Worm (Caenorhabditis elegans) whole organism, early embryonic: ENCODE data around the gene C13C4.6.

Experiments used
- B0310.2 ChIP-seq: sonication (generic microtip); optimal IDR thresholded peaks from 2 replicates; lab custom pipeline; 2016; ENCODE audit warnings: mild to moderate bottlenecking, missing genetic modification characterization, missing compliant biosample characterization
- F13C5.2 ChIP-seq: sonication (generic microtip); optimal IDR thresholded peaks from 2 replicates; lab custom pipeline; 2017; ENCODE audit warnings: mild to moderate bottlenecking, missing genetic modification characterization, inconsistent platforms, missing compliant biosample characterization
- aly-1 ChIP-seq: sonication (generic microtip); optimal IDR thresholded peaks from 2 replicates; lab custom pipeline; 2016; ENCODE audit warnings: missing genetic modification characterization, missing compliant biosample characterization
- ama-1 ChIP-seq: fragments of 150-350 bp; optimal IDR thresholded peaks from 2 replicates; lab custom pipeline; 2014
- ceh-36 ChIP-seq: sonication (generic microtip); optimal IDR thresholded peaks from 2 replicates; lab custom pipeline; 2016; ENCODE audit warnings: missing genetic modification characterization, inconsistent platforms, missing compliant biosample characterization
- flt-1 ChIP-seq: fragments of 200-800 bp; sonication (Bioruptor generic); IDR thresholded peaks from 2 replicates; pipeline ENCODE4 v1.3.6; 2022; ENCODE audit warnings: missing genetic modification characterization, missing compliant biosample characterization
- hmg-4 ChIP-seq: fragments of 200-800 bp; sonication (Bioruptor generic); optimal IDR thresholded peaks from 2 replicates; lab custom pipeline; 2018; ENCODE audit warnings: mild to moderate bottlenecking, missing genetic modification characterization, missing compliant biosample characterization
- pes-1 ChIP-seq: fragments of 200-800 bp; sonication (Bioruptor generic); IDR thresholded peaks from 2 replicates; pipeline ENCODE4 v1.3.6; 2022; ENCODE audit warnings: missing genetic modification reagents, missing genetic modification characterization, missing compliant biosample characterization
- scrt-1 ChIP-seq: fragments of 200-800 bp; sonication (Bioruptor generic); IDR thresholded peaks from 2 replicates; pipeline ENCODE4 v1.3.6; 2022; ENCODE audit warnings: missing genetic modification characterization, missing compliant biosample characterization
- tbx-11 ChIP-seq: fragments of 200-800 bp; sonication (Bioruptor generic); IDR thresholded peaks from 2 replicates; pipeline ENCODE4 v1.3.6; 2022; ENCODE audit warnings: missing genetic modification characterization, missing compliant biosample characterization
- tra-4 ChIP-seq: sonication (generic microtip); optimal IDR thresholded peaks from 2 replicates; lab custom pipeline; 2017; ENCODE audit warnings: missing genetic modification characterization, missing compliant biosample characterization

DNA sequence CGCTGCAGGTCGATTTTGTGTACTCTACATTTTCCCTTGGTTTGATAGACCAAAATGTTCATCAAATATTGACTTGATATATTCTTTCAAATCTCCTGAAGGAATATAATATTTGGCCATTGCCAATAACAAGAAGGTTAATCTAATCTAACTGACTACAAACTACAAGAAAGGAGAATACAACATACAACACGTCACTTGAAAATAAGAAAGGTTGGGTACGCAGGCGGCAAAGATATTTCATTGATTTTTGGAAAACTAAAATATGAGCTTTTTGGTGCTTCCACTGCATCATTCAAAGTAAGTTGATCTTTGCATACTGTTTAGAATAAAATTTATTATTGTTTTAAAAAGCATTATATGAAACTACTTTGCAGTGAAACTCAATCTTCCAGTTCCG is 23.3 kb upstream of the C13C4.6 start, which contains the start of gene nhr-209:
- no peak for TF ChIP-seq ama-1 (lab: Kevin White, UChicago)
- no peak for TF ChIP-seq flt-1 (GFP tag; lab: Robert Waterston, UW)
- no peak for TF ChIP-seq aly-1 (tag; lab: Kevin White, UChicago)
- no peak for TF ChIP-seq ceh-36 (tag; lab: Kevin White, UChicago)
- no peak for TF ChIP-seq tbx-11 (GFP tag; lab: Robert Waterston, UW)
- no peak for TF ChIP-seq F13C5.2 (tag; lab: Kevin White, UChicago)
- TF ChIP-seq hmg-4 (GFP tag; lab: Kevin White, UChicago), result no peak
- no peak for TF ChIP-seq scrt-1 (GFP tag; lab: Robert Waterston, UW)
- TF ChIP-seq B0310.2 (tag; lab: Kevin White, UChicago), result no peak
- TF ChIP-seq tra-4 (tag; lab: Kevin White, UChicago), result no peak
- TF ChIP-seq pes-1 (GFP tag; lab: Robert Waterston, UW), result no peak
